Worm (Caenorhabditis elegans): ENCODE measurements around the gene vha-15.

DNA sequence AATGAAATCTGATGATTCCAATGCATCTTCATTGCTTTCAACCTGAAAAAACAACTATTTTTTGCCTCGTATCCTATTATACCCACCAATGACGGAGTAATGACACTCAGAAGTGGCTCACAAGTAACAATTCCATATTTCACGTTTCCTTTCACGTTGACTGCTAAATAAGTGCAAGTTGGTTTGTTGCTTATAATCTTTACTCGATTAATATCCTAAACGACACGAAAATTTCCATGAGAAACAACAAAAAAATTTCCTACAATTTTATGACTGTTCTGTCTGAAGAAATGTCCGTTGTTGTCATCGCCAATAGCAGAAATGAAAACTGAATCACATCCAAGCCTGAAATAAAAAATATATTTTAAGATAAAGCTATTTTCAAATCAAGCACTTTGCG is 40.3 kb upstream of the vha-15 start:
- TF ChIP-seq W03F9.2 (tag; optimal IDR thresholded peaks at IDR 0.05) (no peak), dao-5 (tag; optimal IDR thresholded peaks at IDR 0.05) (no peak)

Data from whole organism, L4/young adult.